Worm (Caenorhabditis elegans) whole organism, L4 larva: ENCODE measurements around the gene F35E12.6.

Experiments used
- D1046.2 ChIP-seq: fragments of 200-800 bp; sonication (Bioruptor generic); IDR thresholded peaks from 2 replicates; pipeline ENCODE4 v1.3.6; 2022; ENCODE audit warnings: missing genetic modification characterization, missing compliant biosample characterization
- F10B5.3 ChIP-seq: sonication (generic microtip); optimal IDR thresholded peaks from 2 replicates; lab custom pipeline; 2016; ENCODE audit warnings: mild to moderate bottlenecking, missing genetic modification characterization, missing compliant biosample characterization
- F49E8.2 ChIP-seq: sonication (generic microtip); optimal IDR thresholded peaks from 2 replicates; lab custom pipeline; 2016; ENCODE audit warnings: missing compliant biosample characterization, mild to moderate bottlenecking, missing genetic modification characterization, borderline replicate concordance
- Y48G9A.11 ChIP-seq: fragments of 200-800 bp; sonication (Bioruptor generic); IDR thresholded peaks from 2 replicates; pipeline ENCODE4 v1.3.6; 2022; ENCODE audit warnings: missing genetic modification reagents, missing genetic modification characterization, missing compliant biosample characterization
- Y5F2A.4 ChIP-seq: fragments of 200-800 bp; sonication (Bioruptor generic); optimal IDR thresholded peaks from 2 replicates; lab custom pipeline; 2018; ENCODE audit warnings: mild to moderate bottlenecking, missing genetic modification characterization, missing compliant biosample characterization
- aha-1 ChIP-seq: fragments of 150-350 bp; peaks from one replicate; lab custom pipeline; 2014; ENCODE audit warnings: missing biosample characterization, missing genetic modification characterization
- ceh-20 ChIP-seq: fragments of 200-800 bp; sonication (Bioruptor generic); IDR thresholded peaks from 2 replicates; pipeline ENCODE4 v1.3.6; 2022; ENCODE audit warnings: missing genetic modification reagents, missing genetic modification characterization, missing compliant biosample characterization
- ceh-28 ChIP-seq: fragments of 150-350 bp; optimal IDR thresholded peaks from 2 replicates; lab custom pipeline; 2014; ENCODE audit warnings: missing biosample characterization, missing genetic modification reagents, missing genetic modification characterization
- ceh-62 ChIP-seq: sonication (generic microtip); optimal IDR thresholded peaks from 2 replicates; lab custom pipeline; 2017; ENCODE audit warnings: missing biosample characterization, missing genetic modification characterization
- daf-12 ChIP-seq: fragments of 150-350 bp; optimal IDR thresholded peaks from 2 replicates; lab custom pipeline; 2014; ENCODE audit warnings: missing biosample characterization, missing genetic modification reagents, missing genetic modification characterization
- daf-16 ChIP-seq, 3 experiments: sonication (generic microtip); optimal IDR thresholded peaks; 2 replicates each; lab custom pipeline; 2016 to 2017; ENCODE audit warnings: missing genetic modification characterization in 3 of 3, missing genetic modification reagents in 3 of 3, mild to moderate bottlenecking in 2 of 3, missing compliant biosample characterization in 2 of 3, missing biosample characterization in 1 of 3, moderate library complexity in 1 of 3
- daf-19 ChIP-seq: fragments of 200-800 bp; sonication (Bioruptor generic); conservative IDR thresholded peaks from 2 replicates; pipeline ENCODE4 v1.3.6; 2022; ENCODE audit warnings: missing genetic modification characterization, missing compliant biosample characterization
- daf-8 ChIP-seq: fragments of 200-800 bp; sonication (Bioruptor generic); IDR thresholded peaks from 2 replicates; pipeline ENCODE4 v1.3.6; 2022; ENCODE audit warnings: missing genetic modification characterization, missing compliant biosample characterization
- dmd-9 ChIP-seq: fragments of 200-800 bp; sonication (Bioruptor generic); IDR thresholded peaks from 2 replicates; pipeline ENCODE4 v1.3.6; 2022; ENCODE audit warnings: missing genetic modification reagents, missing genetic modification characterization, missing compliant biosample characterization
- dpl-1 ChIP-seq: fragments of 150-350 bp; optimal IDR thresholded peaks from 2 replicates; lab custom pipeline; 2014; ENCODE audit warnings: missing biosample characterization, missing genetic modification reagents, missing genetic modification characterization
- duxl-1 ChIP-seq: sonication (generic microtip); optimal IDR thresholded peaks from 2 replicates; lab custom pipeline; 2016; ENCODE audit warnings: mild to moderate bottlenecking, missing genetic modification characterization, moderate library complexity, missing compliant biosample characterization; ENCODE audit not compliant: poor library complexity
- dve-1 ChIP-seq: sonication (generic microtip); optimal IDR thresholded peaks from 2 replicates; lab custom pipeline; 2017; ENCODE audit warnings: antibody characterized with exemption, mild to moderate bottlenecking, missing genetic modification characterization, missing compliant biosample characterization; ENCODE audit not compliant: insufficient read depth
- egl-27 ChIP-seq: sonication (generic microtip); optimal IDR thresholded peaks from 3 replicates; lab custom pipeline; 2017; ENCODE audit warnings: missing biosample characterization, missing genetic modification reagents, missing genetic modification characterization
- fkh-10 ChIP-seq: fragments of 150-350 bp; optimal IDR thresholded peaks from 2 replicates; lab custom pipeline; 2014; ENCODE audit warnings: missing biosample characterization, missing genetic modification reagents, missing genetic modification characterization
- hlh-11 ChIP-seq: fragments of 200-800 bp; sonication (Bioruptor generic); optimal IDR thresholded peaks from 2 replicates; lab custom pipeline; 2018; ENCODE audit warnings: mild to moderate bottlenecking, missing genetic modification characterization, missing compliant biosample characterization
- lim-7 ChIP-seq: fragments of 200-800 bp; sonication (Bioruptor generic); IDR thresholded peaks from 2 replicates; pipeline ENCODE4 v1.3.6; 2022; ENCODE audit warnings: missing genetic modification characterization, missing compliant biosample characterization
- lin-13 ChIP-seq: fragments of 150-350 bp; optimal IDR thresholded peaks from 2 replicates; lab custom pipeline; 2014; ENCODE audit warnings: missing biosample characterization, missing genetic modification reagents, missing genetic modification characterization
- lin-38 ChIP-seq: fragments of 200-800 bp; sonication (Bioruptor generic); IDR thresholded peaks from 2 replicates; pipeline ENCODE4 v1.3.6; 2022; ENCODE audit warnings: missing genetic modification reagents, missing genetic modification characterization, missing compliant biosample characterization
- lsy-2 ChIP-seq, 2 experiments: fragments of 150-350 bp in 1 of 2; sonication (generic microtip) in 1 of 2; optimal IDR thresholded peaks; 2 replicates each; lab custom pipeline; 2014 to 2017; ENCODE audit warnings: missing biosample characterization in 2 of 2, missing genetic modification characterization in 2 of 2
- mdl-1 ChIP-seq, 2 experiments: fragments of 150-350 bp in 1 of 2; sonication (generic microtip) in 1 of 2; optimal IDR thresholded peaks; 2 replicates each; lab custom pipeline; 2014 to 2017; ENCODE audit warnings: missing biosample characterization in 2 of 2, missing genetic modification characterization in 2 of 2
- nhr-102 ChIP-seq: sonication (generic microtip); optimal IDR thresholded peaks from 2 replicates; lab custom pipeline; 2016; ENCODE audit warnings: mild to moderate bottlenecking, missing genetic modification characterization, moderate library complexity, missing compliant biosample characterization
- nhr-111 ChIP-seq: fragments of 200-800 bp; sonication (Bioruptor generic); optimal IDR thresholded peaks from 2 replicates; lab custom pipeline; 2018; ENCODE audit warnings: mild to moderate bottlenecking, missing genetic modification characterization, missing compliant biosample characterization
- nhr-25 ChIP-seq: sonication (generic microtip); optimal IDR thresholded peaks from 2 replicates; lab custom pipeline; 2017; ENCODE audit warnings: missing genetic modification characterization, mild to moderate bottlenecking, missing compliant biosample characterization, antibody characterized with exemption, moderate library complexity, borderline replicate concordance; ENCODE audit not compliant: insufficient read depth
- nhr-28 ChIP-seq: fragments of 150-350 bp; optimal IDR thresholded peaks from 2 replicates; lab custom pipeline; 2014; ENCODE audit warnings: missing biosample characterization, missing genetic modification characterization
- nhr-41 ChIP-seq: fragments of 200-800 bp; sonication (Bioruptor generic); IDR thresholded peaks from 2 replicates; pipeline ENCODE4 v1.3.6; 2022; ENCODE audit warnings: missing genetic modification reagents, missing genetic modification characterization, missing compliant biosample characterization
- nhr-48 ChIP-seq: sonication (generic microtip); optimal IDR thresholded peaks from 2 replicates; lab custom pipeline; 2016; ENCODE audit warnings: mild to moderate bottlenecking, missing genetic modification characterization, missing compliant biosample characterization
- nhr-6 ChIP-seq: fragments of 150-350 bp; optimal IDR thresholded peaks from 2 replicates; lab custom pipeline; 2014; ENCODE audit warnings: missing biosample characterization, missing genetic modification characterization
- nhr-76 ChIP-seq: fragments of 150-350 bp; optimal IDR thresholded peaks from 2 replicates; lab custom pipeline; 2014; ENCODE audit warnings: missing biosample characterization, missing genetic modification characterization
- pqm-1 ChIP-seq: sonication (generic microtip); optimal IDR thresholded peaks from 2 replicates; lab custom pipeline; 2017; ENCODE audit warnings: missing biosample characterization, missing genetic modification characterization
- rbr-2 ChIP-seq: sonication (generic microtip); optimal IDR thresholded peaks from 2 replicates; lab custom pipeline; 2016; ENCODE audit warnings: missing genotype, missing genetic modification characterization, missing compliant biosample characterization
- snpc-1.2 ChIP-seq: fragments of 200-800 bp; sonication (Bioruptor generic); IDR thresholded peaks from 2 replicates; pipeline ENCODE4 v1.3.6; 2022; ENCODE audit warnings: missing genetic modification reagents, missing genetic modification characterization, missing compliant biosample characterization
- snpc-4 ChIP-seq: fragments of 150-350 bp; optimal IDR thresholded peaks from 2 replicates; lab custom pipeline; 2014; ENCODE audit warnings: missing biosample characterization, missing genetic modification characterization
- tag-97 ChIP-seq: fragments of 200-800 bp; sonication (Bioruptor generic); IDR thresholded peaks from 2 replicates; pipeline ENCODE4 v1.3.6; 2022; ENCODE audit warnings: missing genetic modification characterization, missing compliant biosample characterization
- unc-130 ChIP-seq: sonication (generic microtip); optimal IDR thresholded peaks from 2 replicates; lab custom pipeline; 2016; ENCODE audit warnings: missing genetic modification reagents, missing genetic modification characterization, missing compliant biosample characterization
- unc-62 ChIP-seq, 3 experiments: fragments of 150-350 bp in 1 of 3; sonication (generic microtip); optimal IDR thresholded peaks in 2 of 3; peaks in 1 of 3; 1 replicate in 1 of 3; 2 replicates in 2 of 3; lab custom pipeline; 2014 to 2017; ENCODE audit warnings: missing biosample characterization in 3 of 3, missing genetic modification characterization in 3 of 3, missing genetic modification reagents in 3 of 3, missing genotype in 1 of 3
- zfp-3 ChIP-seq: fragments of 200-800 bp; sonication (Bioruptor generic); conservative IDR thresholded peaks from 2 replicates; pipeline ENCODE4 v1.3.6; 2022; ENCODE audit warnings: missing genetic modification reagents, missing genetic modification characterization, missing compliant biosample characterization
- zip-11 ChIP-seq: fragments of 200-800 bp; sonication (Bioruptor generic); IDR thresholded peaks from 2 replicates; pipeline ENCODE4 v1.3.6; 2022; ENCODE audit warnings: missing genetic modification characterization, missing compliant biosample characterization

The F35E12.6 gene

DNA sequence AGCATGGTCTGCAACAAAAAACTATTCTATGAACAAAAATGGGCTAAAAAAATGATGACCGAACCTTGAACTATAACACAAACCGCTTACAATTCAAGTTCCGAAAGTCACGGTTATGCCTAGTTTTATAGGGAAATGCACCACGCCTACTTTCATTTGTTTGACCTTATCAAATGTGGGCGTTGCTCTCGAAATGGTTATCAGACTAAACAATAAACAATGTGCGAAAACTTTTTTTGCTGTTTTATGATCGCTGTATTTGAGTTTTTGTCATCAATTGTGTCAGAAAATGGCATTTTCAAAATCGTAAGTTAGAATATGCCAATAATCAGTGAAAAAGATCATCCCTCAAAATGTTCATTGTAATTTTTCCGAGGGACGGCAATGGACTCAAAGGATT is at the start of gene F35E12.6:
TSS of gene F35E12.6 (minus strand) at position 101 of the 400 bp plus-strand sequence.
- TF ChIP-seq nhr-28 (tag; lab: Kevin White, UChicago) (no peak), pqm-1 (tag; lab: Kevin White, UChicago) (peak; percentile 15), zip-11 (GFP tag; lab: Robert Waterston, UW) (no peak), nhr-25 (tag; lab: Kevin White, UChicago) (no peak), dmd-9 (GFP tag; lab: Robert Waterston, UW) (no peak), daf-16 (GFP tag; optimal IDR thresholded peaks at IDR 0.05; lab: Kevin White, UChicago) (no peak), daf-16 (tag; optimal IDR thresholded peaks at IDR 0.05; lab: Kevin White, UChicago) (peak; percentile 36), Y48G9A.11 (GFP tag; lab: Robert Waterston, UW) (no peak), hlh-11 (tag; lab: Kevin White, UChicago) (no peak), snpc-4 (no peak), mdl-1 (tag; optimal IDR thresholded peaks at IDR 0.05; lab: Kevin White, UChicago) (no peak), nhr-6 (no peak), nhr-102 (no peak), daf-8 (no peak), lsy-2 (tag; optimal IDR thresholded peaks at IDR 0.05; lab: Kevin White, UChicago) (no peak), daf-12 (tag; lab: Kevin White, UChicago) (no peak), lin-13 (no peak), dve-1 (peak; percentile 2), F10B5.3 (tag; lab: Kevin White, UChicago) (no peak), rbr-2 (tag; lab: Kevin White, UChicago) (no peak), lin-38 (GFP tag; lab: Robert Waterston, UW) (no peak), daf-19 (GFP tag; lab: Robert Waterston, UW) (no peak), ceh-28 (no peak), tag-97 (no peak), fkh-10 (no peak), snpc-1.2 (GFP tag; lab: Robert Waterston, UW) (no peak), lim-7 (GFP tag; lab: Robert Waterston, UW) (no peak), ceh-20 (no peak), nhr-41 (no peak), zfp-3 (GFP tag; lab: Robert Waterston, UW) (no peak), nhr-48 (no peak), F49E8.2 (no peak), nhr-111 (GFP tag; lab: Kevin White, UChicago) (no peak), unc-130 (GFP tag; lab: Kevin White, UChicago) (no peak), unc-62 (GFP tag; optimal IDR thresholded peaks at IDR 0.05 in 1 of 2; lab: Kevin White, UChicago) (peak in 1 of 2 experiments; percentile 66), unc-62 (tag; optimal IDR thresholded peaks at IDR 0.05; lab: Kevin White, UChicago) (no peak)
- TF ChIP-seq, all 104 proteins: peak for 4

DNA sequence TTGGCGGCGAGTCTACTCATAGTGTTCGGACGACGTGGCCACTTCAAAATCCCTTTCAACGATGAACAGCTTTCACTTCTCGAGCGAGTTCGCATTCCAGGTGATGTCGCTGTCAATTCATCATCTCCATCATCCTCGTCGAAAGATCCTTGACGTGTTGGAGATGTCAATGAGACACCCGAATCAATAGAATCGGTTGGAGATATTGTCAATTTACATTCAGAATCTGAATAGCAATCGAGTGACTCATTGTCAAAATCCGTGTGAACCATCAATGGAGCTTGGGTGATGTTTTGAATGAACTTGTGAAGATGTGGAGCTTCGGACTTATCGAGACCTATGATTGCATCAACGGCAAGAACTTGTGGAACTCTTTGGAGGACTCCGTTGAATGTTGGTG is 49.7 kb upstream of the F35E12.6 start:
- TF ChIP-seq Y5F2A.4 (no peak), aha-1 (peak; percentile 84), daf-8 (no peak), nhr-76 (tag; lab: Kevin White, UChicago) (no peak), ceh-62 (tag; lab: Kevin White, UChicago) (no peak), duxl-1 (no peak), lsy-2 (tag; optimal IDR thresholded peaks at IDR 0.05; lab: Kevin White, UChicago) (no peak), egl-27 (no peak), dpl-1 (GFP tag; lab: Kevin White, UChicago) (no peak), zip-11 (GFP tag; lab: Robert Waterston, UW) (no peak), unc-62 (GFP tag; optimal IDR thresholded peaks at IDR 0.05 in 1 of 2; lab: Kevin White, UChicago) (peak in 1 of 2 experiments; percentile 51), unc-62 (tag; optimal IDR thresholded peaks at IDR 0.05; lab: Kevin White, UChicago) (no peak), D1046.2 (no peak)
